Worm (Caenorhabditis elegans): ENCODE results near the gene T28F3.5.

DNA sequence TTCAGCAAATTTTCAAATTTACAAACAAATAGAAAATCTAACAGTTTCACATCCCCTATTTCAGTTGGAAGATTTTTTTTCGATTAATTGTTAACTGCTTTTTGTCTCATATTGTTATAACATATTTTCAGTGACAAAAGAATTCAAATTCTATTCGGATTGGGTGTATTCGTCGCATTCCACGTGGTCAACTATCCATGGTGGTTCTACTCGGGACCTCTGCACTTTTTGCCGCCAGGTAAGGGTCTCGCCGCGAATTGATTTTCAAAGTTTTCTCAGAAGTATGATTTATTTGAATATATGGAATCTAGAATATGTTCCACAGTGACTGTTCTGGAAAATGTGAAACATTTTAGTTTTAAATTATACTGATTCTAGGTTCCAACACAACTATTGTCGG is 46.1 kb upstream of the T28F3.5 start:
- TF ChIP-seq ztf-4 (tag; optimal IDR thresholded peaks at IDR 0.05): no peak
- no peak for TF ChIP-seq nhr-28 (tag; optimal IDR thresholded peaks at IDR 0.05)
- no peak for TF ChIP-seq fos-1 (tag; optimal IDR thresholded peaks at IDR 0.05)
- TF ChIP-seq blmp-1 (tag; optimal IDR thresholded peaks at IDR 0.05): no peak
- TF ChIP-seq lin-13 (GFP tag; optimal IDR thresholded peaks at IDR 0.05): no peak
- TF ChIP-seq pqm-1 (tag; optimal IDR thresholded peaks at IDR 0.05): no peak
- no peak for TF ChIP-seq skn-1 (tag; optimal IDR thresholded peaks at IDR 0.05)
- no peak for TF ChIP-seq nhr-77 (tag; optimal IDR thresholded peaks at IDR 0.05)
- TF ChIP-seq nhr-20 (tag; optimal IDR thresholded peaks at IDR 0.05): no peak
- no peak for TF ChIP-seq lin-39 (tag; optimal IDR thresholded peaks at IDR 0.05)
- no peak for TF ChIP-seq snpc-4 (tag; optimal IDR thresholded peaks at IDR 0.05)
- TF ChIP-seq elt-3 (tag; optimal IDR thresholded peaks at IDR 0.05): no peak
- TF ChIP-seq hlh-4 (tag; optimal IDR thresholded peaks at IDR 0.05): no peak
- TF ChIP-seq dpl-1 (GFP tag; optimal IDR thresholded peaks at IDR 0.05): no peak
